Fruit fly (Drosophila melanogaster) whole organism, embryonic: ENCODE results near the gene CG46458.
A peak's percentile ranks its signal among the peaks of the same experiment; 100 is the strongest.

Experiments used
- Adf1 ChIP-seq: fragments of 200-800 bp; sonication (Bioruptor generic); IDR thresholded peaks from 2 replicates; pipeline ENCODE4 v1.3.6; 2022; ENCODE audit warnings: missing biosample characterization, missing genetic modification characterization
- Antp ChIP-seq: fragments of 200-800 bp; sonication (Bioruptor generic); optimal IDR thresholded peaks from 3 replicates; lab custom pipeline; 2016; ENCODE audit warnings: missing biosample characterization, missing genetic modification characterization
- Atf-2 ChIP-seq: fragments of 200-800 bp; sonication (Bioruptor generic); optimal IDR thresholded peaks from 2 replicates; lab custom pipeline; 2016; ENCODE audit warnings: missing biosample characterization, missing genetic modification characterization
- Bgb ChIP-seq: fragments of 200-800 bp; sonication (Bioruptor generic); IDR thresholded peaks from 2 replicates; pipeline ENCODE4 v1.3.6; 2022; ENCODE audit warnings: missing biosample characterization, missing genetic modification characterization; ENCODE audit not compliant: partially characterized antibody
- CG10274 ChIP-seq: fragments of 200-800 bp; sonication (Bioruptor generic); optimal IDR thresholded peaks from 3 replicates; lab custom pipeline; 2017; ENCODE audit warnings: missing biosample characterization, mild to moderate bottlenecking, missing genetic modification characterization
- CG10654 ChIP-seq: fragments of 200-800 bp; sonication (Bioruptor generic); optimal IDR thresholded peaks from 2 replicates; lab custom pipeline; 2016; ENCODE audit warnings: missing biosample characterization, missing genetic modification characterization
- CG11247 ChIP-seq: fragments of 200-800 bp; sonication (Bioruptor generic); IDR thresholded peaks from 2 replicates; pipeline ENCODE4 v1.3.6; 2022; ENCODE audit warnings: missing biosample characterization, missing genetic modification characterization
- CG1233 ChIP-seq: fragments of 200-800 bp; sonication (Bioruptor generic); optimal IDR thresholded peaks from 4 replicates; lab custom pipeline; 2018; ENCODE audit warnings: missing biosample characterization, mild to moderate bottlenecking, missing genetic modification characterization
- CG16863 ChIP-seq: fragments of 200-800 bp; sonication (Bioruptor generic); optimal IDR thresholded peaks from 3 replicates; lab custom pipeline; 2016; ENCODE audit warnings: missing biosample characterization, missing genetic modification characterization
- CG17186 ChIP-seq: fragments of 200-800 bp; sonication (Bioruptor generic); optimal IDR thresholded peaks from 3 replicates; lab custom pipeline; 2017; ENCODE audit warnings: missing biosample characterization, missing genetic modification reagents, missing genetic modification characterization
- CG17328 ChIP-seq: fragments of 200-800 bp; sonication (Bioruptor generic); IDR thresholded peaks from 2 replicates; pipeline ENCODE4 v1.3.6; 2022; ENCODE audit warnings: missing biosample characterization, missing genetic modification characterization
- CG2199 ChIP-seq: fragments of 200-800 bp; sonication (Bioruptor generic); IDR thresholded peaks from 3 replicates; pipeline ENCODE4 v1.3.6; 2022; ENCODE audit warnings: missing biosample characterization, missing genetic modification characterization
- CG31224 ChIP-seq: fragments of 200-800 bp; sonication (Bioruptor generic); IDR thresholded peaks from 2 replicates; pipeline ENCODE4 v1.3.6; 2022; ENCODE audit warnings: missing biosample characterization, missing genetic modification characterization
- CG32532 ChIP-seq: fragments of 200-800 bp; sonication (Bioruptor generic); IDR thresholded peaks from 2 replicates; pipeline ENCODE4 v1.3.6; 2022; ENCODE audit warnings: missing biosample characterization, missing genetic modification characterization
- CG3407 ChIP-seq: fragments of 200-800 bp; sonication (Bioruptor generic); optimal IDR thresholded peaks from 2 replicates; lab custom pipeline; 2018; ENCODE audit warnings: missing biosample characterization, mild to moderate bottlenecking, missing genetic modification characterization
- CG3726 ChIP-seq: fragments of 200-800 bp; sonication (Bioruptor generic); IDR thresholded peaks from 3 replicates; pipeline ENCODE4, ENCODE4 v1.3.6; 2022; ENCODE audit warnings: missing biosample characterization, missing genetic modification characterization
- CG7839 ChIP-seq: fragments of 200-800 bp; sonication (Bioruptor generic); optimal IDR thresholded peaks from 3 replicates; lab custom pipeline; 2018; ENCODE audit warnings: missing biosample characterization, mild to moderate bottlenecking, missing genetic modification characterization, moderate library complexity
- CG8359 ChIP-seq: fragments of 200-800 bp; sonication (Bioruptor generic); optimal IDR thresholded peaks from 2 replicates; lab custom pipeline; 2017; ENCODE audit warnings: missing biosample characterization, mild to moderate bottlenecking, missing genetic modification characterization, borderline replicate concordance
- CG8388 ChIP-seq: fragments of 200-800 bp; sonication (Bioruptor generic); optimal IDR thresholded peaks from 2 replicates; lab custom pipeline; 2019; ENCODE audit warnings: missing biosample characterization, mild to moderate bottlenecking, missing genetic modification characterization, moderate library complexity
- Camta ChIP-seq: fragments of 200-800 bp; sonication (Bioruptor generic); optimal IDR thresholded peaks from 2 replicates; lab custom pipeline; 2016; ENCODE audit warnings: missing biosample characterization, missing genetic modification characterization
- Dek ChIP-seq: fragments of 200-800 bp; sonication (Bioruptor generic); optimal IDR thresholded peaks from 3 replicates; lab custom pipeline; 2019; ENCODE audit warnings: missing biosample characterization, mild to moderate bottlenecking, missing genetic modification characterization, moderate library complexity
- Dp ChIP-seq: fragments of 200-800 bp; sonication (Bioruptor generic); optimal IDR thresholded peaks from 2 replicates; lab custom pipeline; 2018; ENCODE audit warnings: missing biosample characterization, mild to moderate bottlenecking, missing genetic modification characterization, moderate library complexity
- HLH3B ChIP-seq: fragments of 200-800 bp; sonication (Bioruptor generic); IDR thresholded peaks from 2 replicates; pipeline ENCODE4 v1.3.6; 2022; ENCODE audit warnings: missing biosample characterization, missing genetic modification characterization
- Hey ChIP-seq: fragments of 200-800 bp; sonication (Bioruptor generic); optimal IDR thresholded peaks from 3 replicates; lab custom pipeline; 2018; ENCODE audit warnings: missing biosample characterization, mild to moderate bottlenecking, missing genetic modification characterization
- Kr ChIP-seq: fragments of 200-800 bp; sonication (Bioruptor generic); optimal IDR thresholded peaks from 2 replicates; lab custom pipeline; 2017; ENCODE audit warnings: missing biosample characterization, mild to moderate bottlenecking, missing genetic modification characterization
- Lpt ChIP-seq: fragments of >200 bp; optimal IDR thresholded peaks from 2 replicates; lab custom pipeline; 2018; ENCODE audit warnings: missing biosample characterization, missing genetic modification characterization
- MBD-R2 ChIP-seq: fragments of 200-800 bp; sonication (Bioruptor generic); IDR thresholded peaks from 2 replicates; pipeline ENCODE4 v1.3.6; 2022; ENCODE audit warnings: missing biosample characterization, missing genetic modification characterization
- MESR4 ChIP-seq: fragments of 200-800 bp; sonication (Bioruptor generic); optimal IDR thresholded peaks from 2 replicates; lab custom pipeline; 2018; ENCODE audit warnings: missing biosample characterization, mild to moderate bottlenecking, missing genetic modification characterization, moderate library complexity
- Med ChIP-seq: fragments of 200-800 bp; sonication (Bioruptor generic); peaks from one replicate; lab custom pipeline; 2016; ENCODE audit warnings: missing biosample characterization, missing genetic modification characterization, mild to moderate bottlenecking, inconsistent platforms, moderate library complexity
- Mrtf ChIP-seq: fragments of 200-800 bp; sonication (Bioruptor generic); IDR thresholded peaks from 3 replicates; pipeline ENCODE4 v1.3.6; 2022; ENCODE audit warnings: missing biosample characterization, missing genetic modification characterization
- NC2α ChIP-seq: fragments of 200-800 bp; sonication (Bioruptor generic); optimal IDR thresholded peaks from 2 replicates; lab custom pipeline; 2016; ENCODE audit warnings: missing biosample characterization, missing genetic modification characterization
- NfI ChIP-seq: fragments of 200-800 bp; sonication (Bioruptor generic); optimal IDR thresholded peaks from 3 replicates; lab custom pipeline; 2018; ENCODE audit warnings: missing biosample characterization, mild to moderate bottlenecking, missing genetic modification characterization, moderate library complexity
- Six4 ChIP-seq: fragments of 200-800 bp; sonication (Bioruptor generic); optimal IDR thresholded peaks from 2 replicates; lab custom pipeline; 2016; ENCODE audit warnings: missing biosample characterization, missing genetic modification characterization
- Sox100B ChIP-seq: fragments of 200-800 bp; sonication (Bioruptor generic); optimal IDR thresholded peaks from 3 replicates; lab custom pipeline; 2018; ENCODE audit warnings: missing biosample characterization, mild to moderate bottlenecking, missing genetic modification characterization
- ab ChIP-seq: fragments of 200-800 bp; sonication (Bioruptor generic); optimal IDR thresholded peaks from 2 replicates; lab custom pipeline; 2016; ENCODE audit warnings: missing biosample characterization, missing genetic modification characterization
- cg ChIP-seq: fragments of 200-800 bp; sonication (Bioruptor generic); optimal IDR thresholded peaks from 3 replicates; lab custom pipeline; 2019; ENCODE audit warnings: missing biosample characterization, mild to moderate bottlenecking, missing genetic modification characterization, moderate library complexity
- chn ChIP-seq: fragments of 200-800 bp; sonication (Bioruptor generic); optimal IDR thresholded peaks from 2 replicates; lab custom pipeline; 2016; ENCODE audit warnings: missing biosample characterization, missing genetic modification characterization
- eve ChIP-seq, 2 experiments: fragments of >200 bp; optimal IDR thresholded peaks; 2 replicates each; lab custom pipeline; 2017; ENCODE audit warnings: missing biosample characterization in 2 of 2, missing genetic modification characterization in 2 of 2
- fd3F ChIP-seq: fragments of 200-800 bp; sonication (Bioruptor generic); optimal IDR thresholded peaks from 2 replicates; lab custom pipeline; 2018; ENCODE audit warnings: missing biosample characterization, mild to moderate bottlenecking, missing genetic modification characterization, moderate library complexity
- grn ChIP-seq: fragments of 200-800 bp; sonication (Bioruptor generic); optimal IDR thresholded peaks from 3 replicates; lab custom pipeline; 2017; ENCODE audit warnings: missing biosample characterization, missing genetic modification characterization
- jigr1 ChIP-seq: fragments of 200-800 bp; sonication (Bioruptor generic); IDR thresholded peaks from 3 replicates; pipeline ENCODE4 v1.3.6; 2022; ENCODE audit warnings: missing biosample characterization, missing genetic modification characterization
- knrl ChIP-seq: fragments of 200-800 bp; sonication (Bioruptor generic); IDR thresholded peaks from 3 replicates; pipeline ENCODE4 v1.3.6; 2022; ENCODE audit warnings: missing biosample characterization, missing genetic modification characterization; ENCODE audit not compliant: partially characterized antibody
- lov ChIP-seq, 2 experiments: fragments of 200-800 bp in 1 of 2; fragments of >200 bp in 1 of 2; sonication (Bioruptor generic) in 1 of 2; IDR thresholded peaks in 1 of 2; optimal IDR thresholded peaks in 1 of 2; 2 replicates in 1 of 2; 3 replicates in 1 of 2; pipeline versions ENCODE4 v1.3.6 to Lab custom; 2017 to 2022; ENCODE audit warnings: missing biosample characterization in 1 of 2, missing genetic modification characterization in 1 of 2
- nmo ChIP-seq: fragments of 200-800 bp; sonication (Bioruptor generic); optimal IDR thresholded peaks from 2 replicates; lab custom pipeline; 2018; ENCODE audit warnings: missing biosample characterization, mild to moderate bottlenecking, missing genetic modification characterization, moderate library complexity
- nom ChIP-seq: fragments of 200-800 bp; sonication (Bioruptor generic); optimal IDR thresholded peaks from 2 replicates; lab custom pipeline; 2017; ENCODE audit warnings: missing biosample characterization, missing genetic modification characterization, mild to moderate bottlenecking, moderate library complexity, missing genetic modification reagents
- onecut ChIP-seq: fragments of 200-800 bp; sonication (Bioruptor generic); IDR thresholded peaks from 2 replicates; pipeline ENCODE4 v1.3.6; 2022; ENCODE audit warnings: missing biosample characterization, missing genetic modification characterization
- org-1 ChIP-seq: fragments of 200-800 bp; sonication (Bioruptor generic); optimal IDR thresholded peaks from 2 replicates; lab custom pipeline; 2017; ENCODE audit warnings: missing biosample characterization, missing genetic modification characterization
- pita ChIP-seq: fragments of 200-800 bp; sonication (Bioruptor generic); optimal IDR thresholded peaks from 2 replicates; lab custom pipeline; 2017; ENCODE audit warnings: missing biosample characterization, mild to moderate bottlenecking, missing genetic modification characterization
- pnt ChIP-seq: fragments of 200-800 bp; sonication (Bioruptor generic); optimal IDR thresholded peaks from 3 replicates; lab custom pipeline; 2016; ENCODE audit warnings: missing biosample characterization, missing genetic modification characterization
- seq ChIP-seq: fragments of 200-800 bp; sonication (Bioruptor generic); IDR thresholded peaks from 2 replicates; pipeline ENCODE4 v1.3.6; 2022; ENCODE audit warnings: missing biosample characterization, missing genetic modification characterization
- unpg ChIP-seq: fragments of 200-800 bp; sonication (Bioruptor generic); optimal IDR thresholded peaks from 3 replicates; lab custom pipeline; 2018; ENCODE audit warnings: missing biosample characterization, mild to moderate bottlenecking, missing genetic modification characterization, moderate library complexity

CG46458 gene

DNA sequence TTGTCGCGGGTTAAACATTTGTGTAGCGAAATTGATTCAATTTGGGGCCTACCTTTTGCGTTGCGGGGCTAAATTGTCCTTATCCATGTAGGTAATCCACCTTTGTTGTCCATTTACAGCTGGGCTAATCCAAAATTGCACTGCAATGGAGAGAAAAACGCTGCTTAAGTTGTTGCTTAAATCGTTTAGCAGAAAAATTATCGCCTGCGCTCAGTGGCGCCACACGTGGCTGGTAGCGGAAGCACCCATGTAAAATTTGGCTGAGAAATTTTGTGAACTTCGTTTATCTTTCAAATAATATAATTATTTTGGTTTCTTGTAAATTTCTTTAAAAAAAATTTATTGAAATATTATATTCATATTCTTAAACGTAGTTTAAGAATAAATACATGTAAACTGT lies 12.4 kb upstream of the CG46458 start (continued):
- TF ChIP-seq CG8388 (GFP tag; lab: Kevin White, UChicago) = no peak
- TF ChIP-seq MBD-R2 (GFP tag; lab: Robert Waterston, UW) = no peak
- TF ChIP-seq CG16863 (GFP tag; lab: Kevin White, UChicago) = no peak
- no peak for TF ChIP-seq CG10274 (GFP tag; lab: Kevin White, UChicago)
- TF ChIP-seq org-1 = no peak
- TF ChIP-seq Adf1 = no peak
- TF ChIP-seq nmo (GFP tag; lab: Kevin White, UChicago) = peak; percentile 6
- no peak for TF ChIP-seq pnt
- peak; percentile 72 for TF ChIP-seq Lpt
- no peak for TF ChIP-seq seq (GFP tag; lab: Robert Waterston, UW)
- TF ChIP-seq Mrtf (GFP tag; lab: Robert Waterston, UW) = peak; percentile 16; the same call in 1 of the 3 replicates
- TF ChIP-seq Hey = no peak
- no peak for TF ChIP-seq NC2α (GFP tag; lab: Kevin White, UChicago)
- TF ChIP-seq HLH3B (GFP tag; lab: Robert Waterston, UW) = no peak
- TF ChIP-seq pita = no peak
- TF ChIP-seq Six4 (GFP tag; lab: Kevin White, UChicago) = no peak
- peak; percentile 9 for TF ChIP-seq NfI (GFP tag; lab: Kevin White, UChicago)
- TF ChIP-seq CG2199 (GFP tag; lab: Robert Waterston, UW) = peak; percentile 93
- TF ChIP-seq CG3407 (GFP tag; lab: Kevin White, UChicago) = no peak
- no peak for TF ChIP-seq Atf-2
- TF ChIP-seq nom (GFP tag; lab: Kevin White, UChicago) = no peak
- TF ChIP-seq onecut (GFP tag; lab: Robert Waterston, UW) = 0 out of 2 replicates have a peak, but pooled peaks have one; percentile 18
- no peak for TF ChIP-seq chn
- TF ChIP-seq ab (GFP tag; lab: Kevin White, UChicago) = no peak
- TF ChIP-seq CG31224 (GFP tag; lab: Robert Waterston, UW) = no peak
- no peak for TF ChIP-seq Antp (GFP tag; lab: Kevin White, UChicago)
- peak; percentile 15; the same call in 1 of the 2 replicates for TF ChIP-seq CG32532
- TF ChIP-seq Bgb (GFP tag; lab: Robert Waterston, UW) = no peak
- TF ChIP-seq Dp (GFP tag; lab: Kevin White, UChicago) = no peak
- no peak for TF ChIP-seq cg (GFP tag; lab: Kevin White, UChicago)
- TF ChIP-seq fd3F (GFP tag; lab: Kevin White, UChicago) = no peak
- TF ChIP-seq Camta (GFP tag; lab: Kevin White, UChicago) = peak; percentile 2
- no peak for TF ChIP-seq CG10654 (GFP tag; lab: Kevin White, UChicago)
- peak; percentile 72 for TF ChIP-seq Med (GFP tag; lab: Kevin White, UChicago)
- TF ChIP-seq unpg = peak; percentile 6
- no peak for TF ChIP-seq CG3726 (GFP tag; lab: Robert Waterston, UW)
- no peak for TF ChIP-seq MESR4
- no peak for TF ChIP-seq CG17186 (GFP tag; lab: Kevin White, UChicago)
- TF ChIP-seq jigr1 = no peak
- peak; percentile 23 for TF ChIP-seq Sox100B (GFP tag; lab: Kevin White, UChicago)
- no peak for TF ChIP-seq CG11247 (GFP tag; lab: Robert Waterston, UW)
- no peak for TF ChIP-seq grn
- TF ChIP-seq knrl (GFP tag; lab: Robert Waterston, UW) = no peak
- TF ChIP-seq Dek (tag; lab: Kevin White, UChicago) = no peak
- 0 out of 2 replicates have a peak, but pooled peaks have one; percentile 33 for TF ChIP-seq CG17328 (GFP tag; lab: Robert Waterston, UW)
- no peak for TF ChIP-seq lov (optimal IDR thresholded peaks at IDR 0.05; lab: Kevin White, UChicago)
- TF ChIP-seq lov (GFP tag; IDR thresholded peaks at IDR 0.05; lab: Robert Waterston, UW) = 0 out of 3 replicates have a peak, but pooled peaks have one; percentile 39
- peak; percentile 44 for TF ChIP-seq CG8359
- TF ChIP-seq CG1233 (GFP tag; lab: Kevin White, UChicago) = peak; percentile 14
- no peak for TF ChIP-seq Kr
- TF ChIP-seq eve (GFP tag; optimal IDR thresholded peaks at IDR 0.05; lab: Kevin White, UChicago) = no peak
- no peak for TF ChIP-seq CG7839 (tag; lab: Kevin White, UChicago)
